Fruit fly (Drosophila melanogaster) whole organism, embryonic: ENCODE data around the gene CG42240.
A peak's percentile ranks its signal among the peaks of the same experiment; 100 is the strongest.

Experiments used
- Asciz ChIP-seq: fragments of 200-800 bp; sonication (Bioruptor generic); optimal IDR thresholded peaks from 2 replicates; lab custom pipeline; 2017; ENCODE audit warnings: missing biosample characterization, mild to moderate bottlenecking, missing genetic modification characterization, missing genetic modification reagents
- Atf6 ChIP-seq: fragments of 200-800 bp; sonication (Bioruptor generic); IDR thresholded peaks from 2 replicates; pipeline ENCODE4 v1.3.6; 2022; ENCODE audit warnings: missing biosample characterization, missing genetic modification characterization
- CG10431 ChIP-seq: fragments of 200-800 bp; sonication (Bioruptor generic); optimal IDR thresholded peaks from 3 replicates; lab custom pipeline; 2018; ENCODE audit warnings: missing biosample characterization, mild to moderate bottlenecking, missing genetic modification characterization
- CG11093 ChIP-seq: fragments of 200-800 bp; sonication (Bioruptor generic); IDR thresholded peaks from 3 replicates; pipeline ENCODE4 v1.3.6; 2022; ENCODE audit warnings: missing biosample characterization, missing genetic modification characterization
- CG12104 ChIP-seq: fragments of 200-800 bp; sonication (Bioruptor generic); optimal IDR thresholded peaks from 3 replicates; lab custom pipeline; 2016; ENCODE audit warnings: missing biosample characterization, missing genetic modification characterization
- CG12219 ChIP-seq: fragments of 200-800 bp; sonication (Bioruptor generic); optimal IDR thresholded peaks from 3 replicates; lab custom pipeline; 2018; ENCODE audit warnings: missing biosample characterization, mild to moderate bottlenecking, missing genetic modification characterization
- CG1233 ChIP-seq: fragments of 200-800 bp; sonication (Bioruptor generic); optimal IDR thresholded peaks from 4 replicates; lab custom pipeline; 2018; ENCODE audit warnings: missing biosample characterization, mild to moderate bottlenecking, missing genetic modification characterization
- CG12769 ChIP-seq: fragments of 200-800 bp; sonication (Bioruptor generic); optimal IDR thresholded peaks from 2 replicates; lab custom pipeline; 2019; ENCODE audit warnings: missing biosample characterization, mild to moderate bottlenecking, missing genetic modification characterization, moderate library complexity
- CG13296 ChIP-seq: fragments of 200-800 bp; sonication (Bioruptor generic); optimal IDR thresholded peaks from 3 replicates; lab custom pipeline; 2018; ENCODE audit warnings: missing biosample characterization, mild to moderate bottlenecking, missing genetic modification characterization
- CG13624 ChIP-seq: fragments of 200-800 bp; sonication (Bioruptor generic); optimal IDR thresholded peaks from 2 replicates; lab custom pipeline; 2016; ENCODE audit warnings: missing biosample characterization, missing genetic modification characterization
- CG13894 ChIP-seq: fragments of 200-800 bp; sonication (Bioruptor generic); optimal IDR thresholded peaks from 3 replicates; lab custom pipeline; 2018; ENCODE audit warnings: missing biosample characterization, mild to moderate bottlenecking, missing genetic modification characterization, moderate library complexity
- CG14050 ChIP-seq: fragments of 200-800 bp; sonication (Bioruptor generic); IDR thresholded peaks from 3 replicates; pipeline ENCODE4 v1.3.6; 2022; ENCODE audit warnings: missing biosample characterization, missing genetic modification characterization
- CG14860 ChIP-seq: fragments of 200-800 bp; sonication (Bioruptor generic); IDR thresholded peaks from 3 replicates; pipeline ENCODE4 v1.3.6; 2022; ENCODE audit warnings: missing biosample characterization, missing genetic modification characterization; ENCODE audit not compliant: partially characterized antibody
- CG18262 ChIP-seq: fragments of 200-800 bp; optimal IDR thresholded peaks from 3 replicates; lab custom pipeline; 2019; ENCODE audit warnings: missing biosample characterization, mild to moderate bottlenecking, missing genetic modification characterization, moderate library complexity
- CG3065 ChIP-seq: fragments of 200-800 bp; sonication (Bioruptor generic); optimal IDR thresholded peaks from 2 replicates; lab custom pipeline; 2016; ENCODE audit warnings: missing biosample characterization, missing genetic modification characterization
- CG6254 ChIP-seq: fragments of 200-800 bp; sonication (Bioruptor generic); optimal IDR thresholded peaks from 3 replicates; lab custom pipeline; 2017; ENCODE audit warnings: mild to moderate bottlenecking, missing biosample characterization, missing genetic modification reagents, missing genetic modification characterization
- CG8089 ChIP-seq: fragments of 200-800 bp; sonication (Bioruptor generic); optimal IDR thresholded peaks from 3 replicates; lab custom pipeline; 2016; ENCODE audit warnings: missing biosample characterization, missing genetic modification characterization
- CG8944 ChIP-seq: fragments of 200-800 bp; sonication (Bioruptor generic); optimal IDR thresholded peaks from 3 replicates; lab custom pipeline; 2016; ENCODE audit warnings: missing biosample characterization, missing genetic modification characterization
- D19B ChIP-seq: fragments of 200-800 bp; sonication (Bioruptor generic); optimal IDR thresholded peaks from 2 replicates; lab custom pipeline; 2017; ENCODE audit warnings: missing biosample characterization, mild to moderate bottlenecking, missing genetic modification characterization
- Deaf1 ChIP-seq: fragments of 200-800 bp; optimal IDR thresholded peaks from 3 replicates; lab custom pipeline; 2019; ENCODE audit warnings: missing biosample characterization, mild to moderate bottlenecking, missing genetic modification characterization, moderate library complexity
- Doc2 ChIP-seq: fragments of 200-800 bp; sonication (Bioruptor generic); IDR thresholded peaks from 2 replicates; pipeline ENCODE4 v1.3.6; 2022; ENCODE audit warnings: missing biosample characterization, missing genetic modification characterization
- Fer2 ChIP-seq: fragments of 200-800 bp; sonication (Bioruptor generic); optimal IDR thresholded peaks from 2 replicates; lab custom pipeline; 2018; ENCODE audit warnings: missing biosample characterization, mild to moderate bottlenecking, missing genetic modification characterization, moderate library complexity
- H15 ChIP-seq: fragments of 200-800 bp; sonication (Bioruptor generic); IDR thresholded peaks from 3 replicates; pipeline ENCODE4 v1.3.6; 2022; ENCODE audit warnings: missing biosample characterization, missing genetic modification characterization
- HLH3B ChIP-seq: fragments of 200-800 bp; sonication (Bioruptor generic); IDR thresholded peaks from 2 replicates; pipeline ENCODE4 v1.3.6; 2022; ENCODE audit warnings: missing biosample characterization, missing genetic modification characterization
- MTF-1 ChIP-seq: fragments of 200-800 bp; sonication (Bioruptor generic); optimal IDR thresholded peaks from 2 replicates; lab custom pipeline; 2018; ENCODE audit warnings: missing biosample characterization, mild to moderate bottlenecking, missing genetic modification characterization, borderline replicate concordance
- NC2α ChIP-seq: fragments of 200-800 bp; sonication (Bioruptor generic); optimal IDR thresholded peaks from 2 replicates; lab custom pipeline; 2016; ENCODE audit warnings: missing biosample characterization, missing genetic modification characterization
- NfI ChIP-seq: fragments of 200-800 bp; sonication (Bioruptor generic); optimal IDR thresholded peaks from 3 replicates; lab custom pipeline; 2018; ENCODE audit warnings: missing biosample characterization, mild to moderate bottlenecking, missing genetic modification characterization, moderate library complexity
- Opbp ChIP-seq: fragments of 200-800 bp; sonication (Bioruptor generic); IDR thresholded peaks from 3 replicates; pipeline ENCODE4 v1.3.6; 2022; ENCODE audit warnings: missing biosample characterization, missing genetic modification characterization; ENCODE audit not compliant: partially characterized antibody
- Ravus ChIP-seq: fragments of 200-800 bp; sonication (Bioruptor generic); IDR thresholded peaks from 2 replicates; pipeline ENCODE4 v1.3.6; 2022; ENCODE audit warnings: missing biosample characterization, missing genetic modification characterization
- Scr ChIP-seq: fragments of 200-800 bp; sonication (Bioruptor generic); IDR thresholded peaks from 2 replicates; pipeline ENCODE4 v1.3.6; 2022; ENCODE audit warnings: missing biosample characterization, missing genetic modification characterization; ENCODE audit not compliant: partially characterized antibody
- Sox102F ChIP-seq: fragments of 200-800 bp; sonication (Bioruptor generic); optimal IDR thresholded peaks from 2 replicates; lab custom pipeline; 2018; ENCODE audit warnings: missing biosample characterization, mild to moderate bottlenecking, missing genetic modification characterization, moderate library complexity
- al ChIP-seq: fragments of 200-800 bp; sonication (Bioruptor generic); IDR thresholded peaks from 2 replicates; pipeline ENCODE4 v1.3.6; 2022; ENCODE audit warnings: missing biosample characterization, missing genetic modification characterization
- aop ChIP-seq: fragments of 200-800 bp; sonication (Bioruptor generic); IDR thresholded peaks from 2 replicates; pipeline ENCODE4 v1.3.6; 2022; ENCODE audit warnings: missing biosample characterization, missing genetic modification characterization
- chif ChIP-seq, 2 experiments: fragments of 200-800 bp; sonication (Bioruptor generic); optimal IDR thresholded peaks; 3 replicates each; lab custom pipeline; 2016; ENCODE audit warnings: missing biosample characterization in 2 of 2, missing genetic modification characterization in 2 of 2
- crp ChIP-seq, 2 experiments: fragments of 200-800 bp; sonication (Bioruptor generic); optimal IDR thresholded peaks; 2 replicates in 1 of 2; 3 replicates in 1 of 2; lab custom pipeline; 2017; ENCODE audit warnings: missing biosample characterization in 2 of 2, missing genetic modification characterization in 2 of 2, mild to moderate bottlenecking in 1 of 2, moderate library complexity in 1 of 2
- dan ChIP-seq: fragments of 200-800 bp; sonication (Bioruptor generic); IDR thresholded peaks from 2 replicates; pipeline ENCODE4 v1.3.6; 2022; ENCODE audit warnings: missing biosample characterization, missing genetic modification characterization
- dati ChIP-seq: fragments of 200-800 bp; sonication (Bioruptor generic); IDR thresholded peaks from 2 replicates; pipeline ENCODE4 v1.3.6; 2022; ENCODE audit warnings: missing biosample characterization, missing genetic modification characterization
- dimm ChIP-seq: fragments of 200-800 bp; sonication (Bioruptor generic); IDR thresholded peaks from 2 replicates; pipeline ENCODE4 v1.3.6; 2022; ENCODE audit warnings: missing biosample characterization, missing genetic modification characterization
- dpn ChIP-seq, 2 experiments: fragments of 200-800 bp; sonication (Bioruptor generic); optimal IDR thresholded peaks; 3 replicates each; lab custom pipeline; 2016; ENCODE audit warnings: missing biosample characterization in 2 of 2, missing genetic modification characterization in 2 of 2
- gem ChIP-seq: fragments of 200-800 bp; sonication (Bioruptor generic); optimal IDR thresholded peaks from 2 replicates; lab custom pipeline; 2019; ENCODE audit warnings: missing biosample characterization, mild to moderate bottlenecking, missing genetic modification characterization, moderate library complexity
- gro ChIP-seq: fragments of 200-800 bp; sonication (Bioruptor generic); optimal IDR thresholded peaks from 2 replicates; lab custom pipeline; 2016; ENCODE audit warnings: missing biosample characterization, missing genetic modification characterization
- her ChIP-seq: fragments of 200-800 bp; sonication (Bioruptor generic); optimal IDR thresholded peaks from 2 replicates; lab custom pipeline; 2016; ENCODE audit warnings: missing biosample characterization, missing genetic modification characterization
- inv ChIP-seq: fragments of 200-800 bp; sonication (Bioruptor generic); IDR thresholded peaks from 2 replicates; pipeline ENCODE4 v1.3.6; 2022; ENCODE audit warnings: missing biosample characterization, missing genetic modification characterization; ENCODE audit not compliant: partially characterized antibody
- lab ChIP-seq: fragments of 200-800 bp; sonication (Bioruptor generic); optimal IDR thresholded peaks from 3 replicates; lab custom pipeline; 2017; ENCODE audit warnings: missing biosample characterization, missing genetic modification characterization, mild to moderate bottlenecking, moderate library complexity, missing genetic modification reagents
- mld ChIP-seq: fragments of 200-800 bp; sonication (Bioruptor generic); IDR thresholded peaks from 3 replicates; pipeline ENCODE4 v1.3.6; 2022; ENCODE audit warnings: missing biosample characterization, missing genetic modification characterization; ENCODE audit not compliant: partially characterized antibody
- pfk ChIP-seq: fragments of 200-800 bp; sonication (Bioruptor generic); optimal IDR thresholded peaks from 2 replicates; lab custom pipeline; 2018; ENCODE audit warnings: missing biosample characterization, mild to moderate bottlenecking, missing genetic modification characterization, moderate library complexity
- pnt ChIP-seq: fragments of 200-800 bp; sonication (Bioruptor generic); optimal IDR thresholded peaks from 3 replicates; lab custom pipeline; 2016; ENCODE audit warnings: missing biosample characterization, missing genetic modification characterization
- sim ChIP-seq: fragments of 200-800 bp; sonication (Bioruptor generic); IDR thresholded peaks from 2 replicates; pipeline ENCODE4 v1.3.6; 2022; ENCODE audit warnings: missing biosample characterization, missing genetic modification characterization
- sob ChIP-seq: fragments of 200-800 bp; sonication (Bioruptor generic); IDR thresholded peaks from 2 replicates; pipeline ENCODE4 v1.3.6; 2022; ENCODE audit warnings: missing biosample characterization, missing genetic modification characterization
- zen2 ChIP-seq: fragments of 200-800 bp; sonication (Bioruptor generic); IDR thresholded peaks from 3 replicates; pipeline ENCODE4 v1.3.6; 2022; ENCODE audit warnings: missing biosample characterization, missing genetic modification characterization; ENCODE audit not compliant: partially characterized antibody

Gene CG42240

DNA sequence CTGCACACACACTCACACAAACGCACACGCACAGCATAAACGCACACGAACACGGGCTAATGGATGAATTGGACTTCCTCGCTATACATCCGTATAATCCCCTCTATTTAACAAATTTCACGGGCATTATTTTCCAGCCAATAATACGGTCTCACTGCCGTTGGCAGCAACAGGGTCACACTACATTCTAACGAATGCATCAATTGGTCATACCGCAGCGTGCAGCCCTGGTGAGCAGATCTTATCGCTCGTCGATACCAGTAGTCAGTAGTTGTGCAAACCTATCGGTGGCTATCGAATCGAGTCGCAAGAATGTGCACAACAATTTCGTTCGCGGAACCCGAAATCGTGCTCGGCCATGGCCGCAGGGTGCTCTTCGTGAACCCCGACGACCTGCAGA lies 42.8 kb upstream of the CG42240 start, which contains the start of the genes Top3beta and wuho (continued):
- TF ChIP-seq Fer2, result no peak
- no peak for TF ChIP-seq chif (GFP tag; optimal IDR thresholded peaks at IDR 0.05; lab: Kevin White, UChicago)
- no peak for TF ChIP-seq D19B (GFP tag; lab: Kevin White, UChicago)
- TF ChIP-seq CG8089 (GFP tag; lab: Kevin White, UChicago), result no peak
- TF ChIP-seq Atf6 (GFP tag; lab: Robert Waterston, UW), result no peak
- TF ChIP-seq pnt, result no peak
- no peak for TF ChIP-seq dati (GFP tag; lab: Robert Waterston, UW)
- TF ChIP-seq sim (GFP tag; lab: Robert Waterston, UW), result no peak
- 0 out of 3 replicates have a peak, but pooled peaks have one; percentile 65 for TF ChIP-seq zen2 (GFP tag; lab: Robert Waterston, UW)
- TF ChIP-seq NC2α (GFP tag; lab: Kevin White, UChicago), result no peak
- no peak for TF ChIP-seq Doc2 (GFP tag; lab: Robert Waterston, UW)
- peak in 1 of 2 experiments; percentile 44 for TF ChIP-seq crp (GFP tag; optimal IDR thresholded peaks at IDR 0.05; lab: Kevin White, UChicago)
- peak; percentile 11 for TF ChIP-seq MTF-1 (GFP tag; lab: Kevin White, UChicago)
- TF ChIP-seq CG8944 (GFP tag; lab: Kevin White, UChicago), result peak; percentile 16
- TF ChIP-seq NfI, result peak; percentile 33
- TF ChIP-seq CG13894 (tag; lab: Kevin White, UChicago), result peak; percentile 97
- peak; percentile 65; the same call in 1 of the 2 replicates for TF ChIP-seq sob (GFP tag; lab: Robert Waterston, UW)
- peak; percentile 71 for TF ChIP-seq Opbp
- no peak for TF ChIP-seq dan (GFP tag; lab: Robert Waterston, UW)
- no peak for TF ChIP-seq CG18262 (tag; lab: Kevin White, UChicago)
- TF ChIP-seq gro (GFP tag; lab: Kevin White, UChicago), result peak; percentile 48
- TF ChIP-seq gem (tag; lab: Kevin White, UChicago), result no peak
- TF ChIP-seq Scr (GFP tag; lab: Robert Waterston, UW), result peak; percentile 65; the same call in 1 of the 2 replicates
- no peak for TF ChIP-seq CG3065 (GFP tag; lab: Kevin White, UChicago)
- TF ChIP-seq aop (GFP tag; lab: Robert Waterston, UW), result no peak
- TF ChIP-seq CG14860, result peak; percentile 69
- peak; percentile 65 for TF ChIP-seq Deaf1 (tag; lab: Kevin White, UChicago)
- TF ChIP-seq Asciz (GFP tag; lab: Kevin White, UChicago), result no peak
- peak; percentile 83 for TF ChIP-seq mld
- TF ChIP-seq CG13296, result no peak
- TF ChIP-seq pfk (GFP tag; lab: Kevin White, UChicago), result no peak
- TF ChIP-seq CG6254, result no peak
- TF ChIP-seq CG12104 (GFP tag; lab: Kevin White, UChicago), result no peak
- TF ChIP-seq CG10431 (GFP tag; lab: Kevin White, UChicago), result no peak
- no peak for TF ChIP-seq Ravus (GFP tag; lab: Robert Waterston, UW)
- no peak for TF ChIP-seq CG11093 (GFP tag; lab: Robert Waterston, UW)
- no peak for TF ChIP-seq CG12769 (tag; lab: Kevin White, UChicago)
- peak; percentile 50 for TF ChIP-seq inv (GFP tag; lab: Robert Waterston, UW)
- TF ChIP-seq H15 (GFP tag; lab: Robert Waterston, UW), result no peak
- no peak for TF ChIP-seq Sox102F
- TF ChIP-seq CG13624 (GFP tag; lab: Kevin White, UChicago), result peak; percentile 77
- TF ChIP-seq CG1233 (GFP tag; lab: Kevin White, UChicago), result no peak
- TF ChIP-seq HLH3B (GFP tag; lab: Robert Waterston, UW), result no peak
- TF ChIP-seq al (GFP tag; lab: Robert Waterston, UW), result no peak
- no peak for TF ChIP-seq dimm (GFP tag; lab: Robert Waterston, UW)
- TF ChIP-seq CG14050 (GFP tag; lab: Robert Waterston, UW), result no peak
- peak; percentile 62 for TF ChIP-seq her (GFP tag; lab: Kevin White, UChicago)
- TF ChIP-seq CG12219 (GFP tag; lab: Kevin White, UChicago), result no peak
- peak; percentile 51 to 60 for TF ChIP-seq dpn (GFP tag; optimal IDR thresholded peaks at IDR 0.05; lab: Kevin White, UChicago)
- TF ChIP-seq lab, result no peak
